Fruit fly (Drosophila melanogaster) whole organism, pupa: ENCODE measurements around the gene CG14269.

ENCODE experiments used
- CG10348 ChIP-seq: fragments of 200-800 bp; sonication (Bioruptor generic); IDR thresholded peaks from 2 replicates; pipeline ENCODE4 v1.3.6; 2022; ENCODE audit warnings: missing biosample characterization, missing genetic modification characterization
- CG12605 ChIP-seq: fragments of 200-800 bp; sonication (Bioruptor generic); IDR thresholded peaks from 2 replicates; pipeline ENCODE4 v1.3.6; 2022; ENCODE audit warnings: missing biosample characterization, missing genetic modification characterization
- CG13204 ChIP-seq: fragments of 200-800 bp; sonication (Bioruptor generic); optimal IDR thresholded peaks from 2 replicates; lab custom pipeline; 2018; ENCODE audit warnings: missing biosample characterization, mild to moderate bottlenecking, missing genetic modification characterization, moderate library complexity
- CG14655 ChIP-seq: fragments of 200-800 bp; sonication (Bioruptor generic); optimal IDR thresholded peaks from 3 replicates; lab custom pipeline; 2017; ENCODE audit warnings: mild to moderate bottlenecking, missing biosample characterization, missing genetic modification reagents, missing genetic modification characterization
- CG15710 ChIP-seq: fragments of 200-800 bp; sonication (Bioruptor generic); optimal IDR thresholded peaks from 2 replicates; lab custom pipeline; 2018; ENCODE audit warnings: missing biosample characterization, mild to moderate bottlenecking, missing genetic modification characterization, moderate library complexity
- CG17806 ChIP-seq: fragments of 200-800 bp; sonication (Bioruptor generic); optimal IDR thresholded peaks from 2 replicates; lab custom pipeline; 2018; ENCODE audit warnings: missing biosample characterization, mild to moderate bottlenecking, missing genetic modification characterization, moderate library complexity
- CG32121 ChIP-seq: fragments of 200-800 bp; sonication (Bioruptor generic); IDR thresholded peaks from 2 replicates; pipeline ENCODE4 v1.3.6; 2022; ENCODE audit warnings: missing biosample characterization, missing genetic modification characterization
- CG34367 ChIP-seq: fragments of 200-800 bp; sonication (Bioruptor generic); optimal IDR thresholded peaks from 2 replicates; lab custom pipeline; 2018; ENCODE audit warnings: missing biosample characterization, mild to moderate bottlenecking, missing genetic modification characterization
- CG4496 ChIP-seq: fragments of 200-800 bp; sonication (Bioruptor generic); IDR thresholded peaks from 3 replicates; pipeline ENCODE4 v1.3.6; 2022; ENCODE audit warnings: missing biosample characterization, missing genetic modification characterization
- CG8159 ChIP-seq: fragments of 200-800 bp; sonication (Bioruptor generic); optimal IDR thresholded peaks from 3 replicates; lab custom pipeline; 2018; ENCODE audit warnings: missing biosample characterization, mild to moderate bottlenecking, missing genetic modification characterization, moderate library complexity
- CG8301 ChIP-seq: fragments of 200-800 bp; sonication (Bioruptor generic); optimal IDR thresholded peaks from 2 replicates; lab custom pipeline; 2018; ENCODE audit warnings: missing biosample characterization, mild to moderate bottlenecking, missing genetic modification characterization
- CG9948 ChIP-seq: fragments of 200-800 bp; sonication (Bioruptor generic); optimal IDR thresholded peaks from 2 replicates; lab custom pipeline; 2018; ENCODE audit warnings: missing biosample characterization, mild to moderate bottlenecking, missing genetic modification characterization, moderate library complexity
- D1 ChIP-seq: fragments of 200-800 bp; sonication (Bioruptor generic); optimal IDR thresholded peaks from 2 replicates; lab custom pipeline; 2018; ENCODE audit warnings: missing biosample characterization, mild to moderate bottlenecking, missing genetic modification characterization, moderate library complexity
- EcR ChIP-seq: fragments of 200-800 bp; sonication (Bioruptor generic); optimal IDR thresholded peaks from 3 replicates; lab custom pipeline; 2019; ENCODE audit warnings: missing biosample characterization, missing genetic modification characterization, mild to moderate bottlenecking, moderate library complexity, missing genetic modification reagents
- Ets98B ChIP-seq: fragments of 200-800 bp; sonication (Bioruptor generic); IDR thresholded peaks from 2 replicates; pipeline ENCODE4 v1.3.6; 2022; ENCODE audit warnings: missing biosample characterization, missing genetic modification characterization
- Pif1A ChIP-seq: fragments of 200-800 bp; sonication (Bioruptor generic); optimal IDR thresholded peaks from 3 replicates; lab custom pipeline; 2016; ENCODE audit warnings: missing biosample characterization, missing genetic modification characterization
- Pif1B ChIP-seq: fragments of 200-800 bp; sonication (Bioruptor generic); optimal IDR thresholded peaks from 3 replicates; lab custom pipeline; 2016; ENCODE audit warnings: missing biosample characterization, missing genetic modification characterization
- Snoo ChIP-seq: fragments of 200-800 bp; sonication (Bioruptor generic); optimal IDR thresholded peaks from 3 replicates; lab custom pipeline; 2017; ENCODE audit warnings: missing biosample characterization, mild to moderate bottlenecking, missing genetic modification characterization, inconsistent platforms
- fd96Ca ChIP-seq: fragments of 200-800 bp; sonication (Bioruptor generic); IDR thresholded peaks from 3 replicates; pipeline ENCODE4 v1.3.6; 2022; ENCODE audit warnings: missing biosample characterization, missing genetic modification characterization
- gl ChIP-seq: fragments of 200-800 bp; sonication (Bioruptor generic); optimal IDR thresholded peaks from 2 replicates; lab custom pipeline; 2018; ENCODE audit warnings: missing biosample characterization, mild to moderate bottlenecking, missing genetic modification characterization
- rn ChIP-seq: fragments of 200-800 bp; sonication (Bioruptor generic); IDR thresholded peaks from 2 replicates; pipeline ENCODE4 v1.3.6; 2022; ENCODE audit warnings: missing biosample characterization, missing genetic modification characterization

Gene CG14269

dm6 chrX:3412855-3413254 is 22.8 kb downstream of the CG14269 start:
- TF ChIP-seq CG15710 (tag; lab: Kevin White, UChicago) (peak; percentile 34), D1 (tag; lab: Kevin White, UChicago) (no peak), CG17806 (tag; lab: Kevin White, UChicago) (no peak), CG12605 (GFP tag; lab: Robert Waterston, UW) (no peak), Pif1A (GFP tag; lab: Kevin White, UChicago) (peak; percentile 29), CG8301 (tag; lab: Kevin White, UChicago) (no peak), CG9948 (tag; lab: Kevin White, UChicago) (no peak), Snoo (tag; lab: Kevin White, UChicago) (peak; percentile 20), EcR (peak; percentile 6), Ets98B (GFP tag; lab: Robert Waterston, UW) (no peak), fd96Ca (GFP tag; lab: Robert Waterston, UW) (no peak), CG32121 (GFP tag; lab: Robert Waterston, UW) (no peak), CG14655 (GFP tag; lab: Kevin White, UChicago) (no peak), rn (GFP tag; lab: Robert Waterston, UW) (no peak), Pif1B (GFP tag; lab: Kevin White, UChicago) (no peak), CG8159 (peak; percentile 48), gl (tag; lab: Kevin White, UChicago) (no peak), CG13204 (GFP tag; lab: Kevin White, UChicago) (no peak), CG4496 (GFP tag; lab: Robert Waterston, UW) (0 out of 3 replicates have a peak, but pooled peaks have one; percentile 22), CG10348 (GFP tag; lab: Robert Waterston, UW) (no peak), CG34367 (peak; percentile 12)

DNA sequence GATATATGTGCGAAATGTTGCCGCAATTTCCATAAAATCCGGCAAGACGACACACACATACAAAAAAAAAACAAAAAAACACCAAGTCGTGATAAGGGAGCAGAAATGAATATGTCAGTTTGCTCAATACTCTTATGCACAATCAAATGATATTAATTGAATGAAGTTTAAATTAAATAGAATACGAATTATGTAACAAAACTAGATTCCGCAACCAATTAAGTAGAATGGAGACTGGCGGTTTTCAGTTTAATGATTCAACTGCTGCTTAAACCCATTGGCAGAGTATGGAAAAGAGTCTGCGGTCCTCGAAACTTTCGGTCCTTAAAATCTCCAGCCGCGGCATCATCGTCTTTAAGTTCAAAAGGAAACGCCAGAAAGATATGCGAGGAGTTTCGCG is 23.8 kb downstream of the CG14269 start:
- TF ChIP-seq Pif1B (GFP tag; lab: Kevin White, UChicago) (peak; percentile 63), CG9948 (tag; lab: Kevin White, UChicago) (peak; percentile 29), CG10348 (GFP tag; lab: Robert Waterston, UW) (no peak), CG8159 (peak; percentile 69), rn (GFP tag; lab: Robert Waterston, UW) (no peak), CG8301 (tag; lab: Kevin White, UChicago) (no peak), CG17806 (tag; lab: Kevin White, UChicago) (peak; percentile 52), gl (tag; lab: Kevin White, UChicago) (no peak), Ets98B (GFP tag; lab: Robert Waterston, UW) (no peak), Snoo (tag; lab: Kevin White, UChicago) (peak; percentile 77), CG13204 (GFP tag; lab: Kevin White, UChicago) (no peak), CG34367 (peak; percentile 30), CG15710 (tag; lab: Kevin White, UChicago) (peak; percentile 40), D1 (tag; lab: Kevin White, UChicago) (no peak), CG12605 (GFP tag; lab: Robert Waterston, UW) (no peak), Pif1A (GFP tag; lab: Kevin White, UChicago) (peak; percentile 57)

DNA sequence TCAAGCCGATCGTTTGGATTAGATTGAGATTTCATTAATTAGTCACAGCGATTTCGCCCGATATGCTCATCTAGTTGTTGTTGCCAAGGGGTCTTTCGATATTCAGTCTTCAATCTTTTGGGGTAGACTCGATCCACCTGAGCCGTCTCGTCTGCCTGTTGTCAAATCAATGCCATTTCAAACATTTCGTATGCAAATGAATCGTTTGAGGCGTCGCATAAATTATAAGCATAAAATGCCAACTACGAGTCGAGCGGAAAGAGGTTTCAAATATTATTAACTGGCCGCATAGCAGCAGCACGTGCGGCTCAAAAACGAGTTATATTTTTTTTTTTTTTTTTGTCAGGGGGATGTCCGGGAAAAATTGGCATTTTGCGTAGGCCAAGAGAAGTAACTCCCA is 24.2 kb downstream of the CG14269 start:
- TF ChIP-seq CG8301 (tag; lab: Kevin White, UChicago): no peak
- no peak for TF ChIP-seq Pif1B (GFP tag; lab: Kevin White, UChicago)
- TF ChIP-seq, all 21 proteins: peak for 0

- TF ChIP-seq CG14655 (GFP tag; lab: Kevin White, UChicago) (peak; percentile 74), CG34367 (peak; percentile 90), D1 (tag; lab: Kevin White, UChicago) (peak; percentile 82), gl (tag; lab: Kevin White, UChicago) (peak; percentile 79), rn (GFP tag; lab: Robert Waterston, UW) (0 out of 2 replicates have a peak, but pooled peaks have one; percentile 18), CG32121 (GFP tag; lab: Robert Waterston, UW) (no peak), EcR (peak; percentile 62), CG17806 (tag; lab: Kevin White, UChicago) (peak; percentile 93), Snoo (tag; lab: Kevin White, UChicago) (peak; percentile 86), CG9948 (tag; lab: Kevin White, UChicago) (peak; percentile 93), CG8159 (peak; percentile 91), CG4496 (GFP tag; lab: Robert Waterston, UW) (0 out of 3 replicates have a peak, but pooled peaks have one; percentile 49), CG12605 (GFP tag; lab: Robert Waterston, UW) (peak; percentile 34; the same call in 1 of the 2 replicates), Ets98B (GFP tag; lab: Robert Waterston, UW) (no peak), CG13204 (GFP tag; lab: Kevin White, UChicago) (peak; percentile 76), Pif1A (GFP tag; lab: Kevin White, UChicago) (peak; percentile 89), Pif1B (GFP tag; lab: Kevin White, UChicago) (peak; percentile 89), fd96Ca (GFP tag; lab: Robert Waterston, UW) (no peak; the same call in 2 of the 3 replicates), CG15710 (tag; lab: Kevin White, UChicago) (peak; percentile 89), CG8301 (tag; lab: Kevin White, UChicago) (peak; percentile 67), CG10348 (GFP tag; lab: Robert Waterston, UW) (no peak)
These were observed 26.9 kb downstream of the CG14269 start for dm6 chrX:3408609-3409237.
